Worm (Caenorhabditis elegans) whole organism, young adult: Measurements from ENCODE around the gene nhr-183.
A peak's percentile ranks its signal among the peaks of the same experiment; 100 is the strongest.

Source experiments
- B0019.2 ChIP-seq: fragments of 200-800 bp; sonication (Bioruptor generic); conservative IDR thresholded peaks from 2 replicates; pipeline ENCODE4 v1.3.6; 2022; ENCODE audit warnings: missing genetic modification reagents, missing genetic modification characterization, missing compliant biosample characterization
- B0035.1 ChIP-seq: sonication (generic microtip); optimal IDR thresholded peaks from 2 replicates; lab custom pipeline; 2016; ENCODE audit warnings: missing genetic modification characterization, mild to moderate bottlenecking, missing compliant biosample characterization, missing genotype, missing genetic modification reagents
- B0336.3 ChIP-seq: fragments of 200-800 bp; sonication (Bioruptor generic); IDR thresholded peaks from 2 replicates; pipeline ENCODE4 v1.3.6; 2022; ENCODE audit warnings: missing genetic modification characterization, missing compliant biosample characterization
- F10E7.11 ChIP-seq: sonication (generic microtip); optimal IDR thresholded peaks from 2 replicates; lab custom pipeline; 2017; ENCODE audit warnings: mild to moderate bottlenecking, missing genetic modification characterization, moderate library complexity, missing compliant biosample characterization
- F33H1.4 ChIP-seq: fragments of 200-800 bp; sonication (Bioruptor generic); IDR thresholded peaks from 2 replicates; pipeline ENCODE4 v1.3.6; 2022; ENCODE audit warnings: missing genetic modification reagents, missing genetic modification characterization, missing compliant biosample characterization
- F49E8.2 ChIP-seq: sonication (generic microtip); optimal IDR thresholded peaks from 3 replicates; lab custom pipeline; 2017; ENCODE audit warnings: missing genetic modification characterization, mild to moderate bottlenecking, missing compliant biosample characterization, antibody characterized with exemption, moderate library complexity; ENCODE audit not compliant: insufficient read depth
- F52B5.7 ChIP-seq: sonication (generic microtip); optimal IDR thresholded peaks from 2 replicates; lab custom pipeline; 2016; ENCODE audit warnings: mild to moderate bottlenecking, missing genetic modification characterization, missing compliant biosample characterization
- T26A5.8 ChIP-seq: sonication (generic microtip); optimal IDR thresholded peaks from 2 replicates; lab custom pipeline; 2016; ENCODE audit warnings: missing genetic modification characterization, missing compliant biosample characterization
- Y56A3A.18 ChIP-seq: fragments of 200-800 bp; sonication (Bioruptor generic); IDR thresholded peaks from 2 replicates; pipeline ENCODE4 v1.3.6; 2022; ENCODE audit warnings: missing genetic modification reagents, missing genetic modification characterization, missing compliant biosample characterization
- Y67H2A.10 ChIP-seq: fragments of 200-800 bp; sonication (Bioruptor generic); conservative IDR thresholded peaks from 2 replicates; pipeline ENCODE4 v1.3.6; 2022; ENCODE audit warnings: missing genetic modification reagents, missing genetic modification characterization, missing compliant biosample characterization
- aptf-3 ChIP-seq: fragments of 200-800 bp; sonication (Bioruptor generic); IDR thresholded peaks from 2 replicates; pipeline ENCODE4 v1.3.6; 2022; ENCODE audit warnings: missing genetic modification characterization, missing compliant biosample characterization
- atf-7 ChIP-seq: sonication (generic microtip); optimal IDR thresholded peaks from 2 replicates; lab custom pipeline; 2017; ENCODE audit warnings: mild to moderate bottlenecking, missing genetic modification characterization, missing compliant biosample characterization
- attf-3 ChIP-seq: fragments of 200-800 bp; sonication (Bioruptor generic); conservative IDR thresholded peaks from 2 replicates; pipeline ENCODE4 v1.3.6; 2022; ENCODE audit warnings: missing genetic modification reagents, missing genetic modification characterization, missing compliant biosample characterization
- attf-5 ChIP-seq: fragments of 200-800 bp; sonication (Bioruptor generic); optimal IDR thresholded peaks from 2 replicates; lab custom pipeline; 2018; ENCODE audit warnings: mild to moderate bottlenecking, missing genetic modification characterization, missing compliant biosample characterization
- attf-6 ChIP-seq: fragments of 200-800 bp; sonication (Bioruptor generic); IDR thresholded peaks from 2 replicates; pipeline ENCODE4 v1.3.6; 2022; ENCODE audit warnings: missing genetic modification reagents, missing genetic modification characterization, missing compliant biosample characterization
- cebp-1 ChIP-seq, 2 experiments: fragments of 200-800 bp in 1 of 2; sonication (Bioruptor generic) in 1 of 2; sonication (generic microtip) in 1 of 2; IDR thresholded peaks in 1 of 2; optimal IDR thresholded peaks in 1 of 2; 2 replicates each; pipeline versions ENCODE4 v1.3.6 to Lab custom; 2017 to 2022; ENCODE audit warnings: missing compliant biosample characterization in 2 of 2, missing genetic modification characterization in 2 of 2, mild to moderate bottlenecking in 1 of 2, missing genetic modification reagents in 1 of 2, moderate library complexity in 1 of 2
- cebp-2 ChIP-seq: fragments of 200-800 bp; sonication (Bioruptor generic); IDR thresholded peaks from 2 replicates; pipeline ENCODE4 v1.3.6; 2022; ENCODE audit warnings: missing genetic modification characterization, missing compliant biosample characterization
- ceh-27 ChIP-seq: fragments of 200-800 bp; sonication (Bioruptor generic); optimal IDR thresholded peaks from 2 replicates; lab custom pipeline; 2018; ENCODE audit warnings: mild to moderate bottlenecking, missing genetic modification characterization, moderate library complexity, missing compliant biosample characterization
- ceh-58 ChIP-seq: fragments of 200-800 bp; sonication (Bioruptor generic); IDR thresholded peaks from 2 replicates; pipeline ENCODE4 v1.3.6; 2022; ENCODE audit warnings: missing genetic modification characterization, missing compliant biosample characterization
- die-1 ChIP-seq: sonication (generic microtip); optimal IDR thresholded peaks from 2 replicates; lab custom pipeline; 2016; ENCODE audit warnings: missing genotype, mild to moderate bottlenecking, missing genetic modification characterization, missing compliant biosample characterization
- egl-44 ChIP-seq: fragments of 200-800 bp; sonication (Bioruptor generic); IDR thresholded peaks from 2 replicates; pipeline ENCODE4 v1.3.6; 2022; ENCODE audit warnings: missing genetic modification reagents, missing genetic modification characterization, missing compliant biosample characterization
- egrh-3 ChIP-seq: fragments of 200-800 bp; sonication (Bioruptor generic); IDR thresholded peaks from 2 replicates; pipeline ENCODE4 v1.3.6; 2022; ENCODE audit warnings: missing genetic modification reagents, missing genetic modification characterization, missing compliant biosample characterization
- hlh-12 ChIP-seq: sonication (generic microtip); optimal IDR thresholded peaks from 2 replicates; lab custom pipeline; 2016; ENCODE audit warnings: missing genetic modification characterization, missing compliant biosample characterization
- hlh-26 ChIP-seq: fragments of 200-800 bp; sonication (Bioruptor generic); conservative IDR thresholded peaks from 2 replicates; pipeline ENCODE4 v1.3.6; 2022; ENCODE audit warnings: missing genetic modification reagents, missing genetic modification characterization, missing compliant biosample characterization
- hmg-1.2 ChIP-seq: fragments of 200-800 bp; sonication (Bioruptor generic); IDR thresholded peaks from 2 replicates; pipeline ENCODE4 v1.3.6; 2022; ENCODE audit warnings: missing genetic modification reagents, missing genetic modification characterization, missing compliant biosample characterization
- let-607 ChIP-seq, 2 experiments: fragments of 200-800 bp in 1 of 2; sonication (Bioruptor generic) in 1 of 2; sonication (generic microtip) in 1 of 2; optimal IDR thresholded peaks; 2 replicates each; lab custom pipeline; 2016 to 2018; ENCODE audit warnings: mild to moderate bottlenecking in 2 of 2, missing compliant biosample characterization in 2 of 2, missing genetic modification characterization in 2 of 2, moderate library complexity in 2 of 2, missing genotype in 1 of 2
- lin-35 ChIP-seq, 3 experiments: fragments of 150-350 bp in 2 of 3; sonication (generic microtip) in 1 of 3; optimal IDR thresholded peaks; 2 replicates each; lab custom pipeline; 2014 to 2018; ENCODE audit warnings: missing biosample characterization in 3 of 3, missing genetic modification characterization in 3 of 3, missing genetic modification reagents in 3 of 3
- lsl-1 ChIP-seq: fragments of 200-800 bp; sonication (Bioruptor generic); optimal IDR thresholded peaks from 2 replicates; lab custom pipeline; 2018; ENCODE audit warnings: mild to moderate bottlenecking, missing genetic modification characterization, moderate library complexity, missing compliant biosample characterization
- madf-8 ChIP-seq: fragments of 200-800 bp; sonication (Bioruptor generic); conservative IDR thresholded peaks from 2 replicates; pipeline ENCODE4 v1.3.6; 2022; ENCODE audit warnings: missing genetic modification reagents, missing genetic modification characterization, missing compliant biosample characterization
- mcd-1 ChIP-seq: fragments of 200-800 bp; sonication (Bioruptor generic); IDR thresholded peaks from 2 replicates; pipeline ENCODE4 v1.3.6; 2022; ENCODE audit warnings: missing genetic modification reagents, missing genetic modification characterization, missing compliant biosample characterization
- nfya-2 ChIP-seq: fragments of 200-800 bp; sonication (Bioruptor generic); IDR thresholded peaks from 2 replicates; pipeline ENCODE4 v1.3.6; 2022; ENCODE audit warnings: missing genetic modification reagents, missing genetic modification characterization, missing compliant biosample characterization
- nhr-179 ChIP-seq: sonication (generic microtip); optimal IDR thresholded peaks from 2 replicates; lab custom pipeline; 2016; ENCODE audit warnings: mild to moderate bottlenecking, missing genetic modification characterization, missing compliant biosample characterization
- nhr-27 ChIP-seq: fragments of 200-800 bp; sonication (Bioruptor generic); optimal IDR thresholded peaks from 2 replicates; lab custom pipeline; 2018; ENCODE audit warnings: mild to moderate bottlenecking, missing genetic modification characterization, moderate library complexity, missing compliant biosample characterization
- nhr-80 ChIP-seq: sonication (generic microtip); optimal IDR thresholded peaks from 2 replicates; lab custom pipeline; 2016; ENCODE audit warnings: missing genetic modification characterization, missing compliant biosample characterization
- nhr-90 ChIP-seq: sonication (generic microtip); optimal IDR thresholded peaks from 2 replicates; lab custom pipeline; 2016; ENCODE audit warnings: missing genotype, mild to moderate bottlenecking, missing genetic modification characterization, missing compliant biosample characterization
- repo-1 ChIP-seq: sonication (generic microtip); optimal IDR thresholded peaks from 2 replicates; lab custom pipeline; 2017; ENCODE audit warnings: mild to moderate bottlenecking, missing genetic modification characterization, missing compliant biosample characterization
- rpc-1 ChIP-seq, 2 experiments: fragments of 150-350 bp in 1 of 2; sonication (generic microtip) in 1 of 2; optimal IDR thresholded peaks; 2 replicates each; lab custom pipeline; 2014 to 2018; ENCODE audit warnings: missing biosample characterization in 1 of 2, missing genetic modification characterization in 1 of 2, missing genetic modification reagents in 1 of 2, missing genotype in 1 of 2
- snpc-3.4 ChIP-seq: sonication (generic microtip); optimal IDR thresholded peaks from 2 replicates; lab custom pipeline; 2017; ENCODE audit warnings: missing genetic modification characterization, mild to moderate bottlenecking, missing compliant biosample characterization, antibody characterized with exemption, moderate library complexity, missing genotype, missing genetic modification reagents
- snpc-4 ChIP-seq, 5 experiments: fragments of 150-350 bp in 1 of 5; sonication (generic microtip) in 4 of 5; optimal IDR thresholded peaks; 2 replicates each; lab custom pipeline; 2014 to 2018; ENCODE audit warnings: missing genetic modification characterization in 5 of 5, missing biosample characterization in 3 of 5, antibody characterized with exemption in 2 of 5, mild to moderate bottlenecking in 2 of 5, missing compliant biosample characterization in 2 of 5, missing genotype in 2 of 5, moderate library complexity in 2 of 5, missing genetic modification reagents in 1 of 5
- tbx-9 ChIP-seq: sonication (generic microtip); optimal IDR thresholded peaks from 2 replicates; lab custom pipeline; 2016; ENCODE audit warnings: borderline replicate concordance, missing genetic modification characterization, inconsistent platforms, missing compliant biosample characterization
- tlf-1 ChIP-seq: fragments of 200-800 bp; sonication (Bioruptor generic); optimal IDR thresholded peaks from 2 replicates; lab custom pipeline; 2018; ENCODE audit warnings: mild to moderate bottlenecking, missing genetic modification characterization, missing compliant biosample characterization
- ztf-28 ChIP-seq: fragments of 200-800 bp; sonication (Bioruptor generic); IDR thresholded peaks from 2 replicates; pipeline ENCODE4 v1.3.6; 2022; ENCODE audit warnings: missing genetic modification reagents, missing genetic modification characterization, missing compliant biosample characterization
- ztf-6 ChIP-seq: fragments of 200-800 bp; sonication (Bioruptor generic); IDR thresholded peaks from 2 replicates; pipeline ENCODE4 v1.3.6; 2022; ENCODE audit warnings: missing genetic modification reagents, missing genetic modification characterization, missing compliant biosample characterization

The nhr-183 gene

DNA sequence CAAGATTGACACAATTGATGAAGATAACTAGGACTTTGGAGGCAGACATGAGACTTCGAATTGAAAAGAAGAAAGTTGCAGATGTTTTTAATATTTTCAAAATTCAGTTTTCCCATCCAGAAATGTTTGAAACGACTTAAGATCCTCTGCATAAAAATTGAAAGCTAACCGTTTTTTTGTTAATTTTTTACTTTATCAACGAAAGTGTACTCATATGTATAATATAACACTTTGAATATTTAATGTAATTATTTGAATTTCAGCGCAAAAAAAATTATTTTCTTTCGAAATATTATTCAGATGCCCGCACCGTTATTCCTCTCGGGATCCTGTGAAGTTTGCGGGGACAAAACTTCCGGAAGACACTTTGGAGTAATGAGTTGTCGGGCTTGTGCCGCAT, 37.5 kb downstream of the nhr-183 start, which contains the start of gene nhr-18:
Gene nhr-18 (plus strand): TSS at position 301 of the 400 bp plus-strand sequence.
- TF ChIP-seq egl-44 (GFP tag; lab: Robert Waterston, UW) (no peak), snpc-4 (GFP tag; optimal IDR thresholded peaks at IDR 0.05; lab: Kevin White, UChicago) (no peak), snpc-4 (tag; optimal IDR thresholded peaks at IDR 0.05; lab: Kevin White, UChicago) (no peak), nhr-179 (tag; lab: Kevin White, UChicago) (no peak), F10E7.11 (tag; lab: Kevin White, UChicago) (no peak), mcd-1 (GFP tag; lab: Robert Waterston, UW) (no peak), hlh-12 (tag; lab: Kevin White, UChicago) (no peak), let-607 (tag; optimal IDR thresholded peaks at IDR 0.05; lab: Kevin White, UChicago) (no peak), nfya-2 (no peak), attf-3 (GFP tag; lab: Robert Waterston, UW) (no peak)

DNA sequence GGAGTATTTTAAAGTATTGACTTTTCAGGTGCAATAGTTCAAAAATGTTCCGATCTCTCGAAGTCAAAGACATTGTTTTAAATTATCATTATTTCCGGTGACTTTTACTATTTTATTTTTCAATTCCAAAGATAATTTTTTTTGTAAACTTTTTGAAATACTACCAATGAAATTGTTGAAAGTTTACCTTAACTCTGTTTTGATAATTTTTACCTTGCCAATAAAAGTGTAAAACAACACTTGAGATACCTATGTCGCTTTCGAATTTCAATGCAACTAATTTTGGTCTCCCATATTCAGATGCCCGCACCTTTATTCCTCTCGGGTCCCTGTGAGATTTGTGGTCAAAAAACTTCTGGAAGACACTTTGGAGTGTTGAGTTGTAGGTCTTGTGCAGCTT, 39.3 kb downstream of the nhr-183 start, which contains the start of gene nhr-103:
Gene nhr-103 (plus strand): TSS at position 301 of the 400 bp plus-strand sequence.
- TF ChIP-seq hlh-26 (no peak), aptf-3 (GFP tag; lab: Robert Waterston, UW) (no peak), ztf-28 (GFP tag; lab: Robert Waterston, UW) (no peak)

DNA sequence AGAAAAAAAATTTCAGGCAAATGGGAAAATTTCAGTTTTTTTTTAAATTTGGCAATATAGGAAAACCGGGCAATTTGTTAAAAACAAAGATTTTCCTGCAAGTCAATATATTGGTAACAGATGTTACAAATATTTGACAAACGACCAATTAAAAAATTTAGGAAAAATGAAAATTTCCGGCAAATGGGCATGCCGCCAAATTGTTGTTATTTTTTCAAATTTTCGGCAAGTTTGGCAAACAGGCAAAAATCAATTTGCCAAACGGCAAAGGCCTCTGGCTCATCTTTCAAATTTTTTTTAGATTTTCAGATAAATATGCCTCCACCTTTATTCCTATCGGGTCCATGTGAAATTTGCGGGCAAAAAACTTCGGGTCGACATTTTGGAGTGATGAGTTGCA, 42.7 kb downstream of the nhr-183 start, which contains the start of gene nhr-128:
Gene nhr-128 (plus strand): TSS at position 301 of the 400 bp plus-strand sequence.
- TF ChIP-seq nhr-90 (tag; lab: Kevin White, UChicago) (no peak), B0035.1 (no peak), Y67H2A.10 (no peak), snpc-3.4 (tag; lab: Kevin White, UChicago) (no peak), tlf-1 (GFP tag; lab: Kevin White, UChicago) (no peak), atf-7 (no peak), Y56A3A.18 (GFP tag; lab: Robert Waterston, UW) (no peak), egrh-3 (GFP tag; lab: Robert Waterston, UW) (no peak), B0019.2 (GFP tag; lab: Robert Waterston, UW) (no peak), F49E8.2 (tag; lab: Kevin White, UChicago) (no peak), tbx-9 (no peak), attf-6 (no peak), F52B5.7 (tag; lab: Kevin White, UChicago) (no peak), B0336.3 (GFP tag; lab: Robert Waterston, UW) (no peak), madf-8 (GFP tag; lab: Robert Waterston, UW) (no peak), die-1 (tag; lab: Kevin White, UChicago) (no peak), rpc-1 (optimal IDR thresholded peaks at IDR 0.05; lab: Kevin White, UChicago) (no peak), rpc-1 (tag; optimal IDR thresholded peaks at IDR 0.05; lab: Kevin White, UChicago) (no peak)

DNA sequence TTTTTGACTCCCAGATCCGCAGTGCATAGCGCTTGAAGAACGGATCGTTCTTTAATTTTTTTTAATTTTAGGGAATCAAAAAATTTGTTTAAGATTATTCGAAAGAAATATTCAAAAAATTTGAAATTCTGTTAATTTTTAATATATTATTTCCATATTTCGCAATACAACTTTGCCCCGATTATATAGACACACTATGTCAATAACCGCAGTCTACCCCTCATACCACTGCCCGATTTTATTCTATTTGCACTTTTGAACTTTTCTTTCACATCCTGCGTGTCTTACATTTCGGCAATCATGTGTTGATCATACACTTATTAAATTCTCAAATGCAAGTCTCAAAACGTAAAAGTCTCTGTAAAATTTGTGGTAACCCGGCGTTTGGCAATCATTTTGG, 45.6 kb downstream of the nhr-183 start, which contains the start of gene nhr-56:
Gene nhr-56 (plus strand): TSS at position 202 of the 400 bp plus-strand sequence.
- peak; percentile 17 for TF ChIP-seq ceh-27 (GFP tag; lab: Kevin White, UChicago)
- no peak for TF ChIP-seq F33H1.4 (GFP tag; lab: Robert Waterston, UW)
- TF ChIP-seq repo-1 (tag; lab: Kevin White, UChicago), result no peak
- TF ChIP-seq F52B5.7 (tag; lab: Kevin White, UChicago), result no peak
- no peak for TF ChIP-seq T26A5.8
- TF ChIP-seq attf-5, result peak; percentile 91
- peak; percentile 68 for TF ChIP-seq nhr-80 (tag; lab: Kevin White, UChicago)
- TF ChIP-seq ztf-6, result no peak
- TF ChIP-seq snpc-4 (GFP tag; optimal IDR thresholded peaks at IDR 0.05; lab: Kevin White, UChicago), result no peak
- no peak for TF ChIP-seq snpc-4 (tag; optimal IDR thresholded peaks at IDR 0.05; lab: Kevin White, UChicago)
- no peak for TF ChIP-seq nhr-27
- no peak for TF ChIP-seq let-607 (tag; optimal IDR thresholded peaks at IDR 0.05; lab: Kevin White, UChicago)
- TF ChIP-seq ceh-58 (GFP tag; lab: Robert Waterston, UW), result no peak
- TF ChIP-seq hmg-1.2 (GFP tag; lab: Robert Waterston, UW), result peak; percentile 23; the same call in 1 of the 2 replicates
- no peak for TF ChIP-seq cebp-2
- no peak for TF ChIP-seq lsl-1 (GFP tag; lab: Kevin White, UChicago)
- peak; percentile 94 for TF ChIP-seq cebp-1 (GFP tag; IDR thresholded peaks at IDR 0.05; lab: Robert Waterston, UW)
- TF ChIP-seq cebp-1 (tag; optimal IDR thresholded peaks at IDR 0.05; lab: Kevin White, UChicago), result peak; percentile 98
- no peak for TF ChIP-seq lin-35 (GFP tag; optimal IDR thresholded peaks at IDR 0.05; lab: Kevin White, UChicago)
